Worm (Caenorhabditis elegans) whole organism, mixed stage, embryonic: ENCODE results near the gene F11A5.16.

Experiments
- M03D4.4 ChIP-seq: sonication (generic microtip); optimal IDR thresholded peaks from 2 replicates; lab custom pipeline; 2017; ENCODE audit warnings: mild to moderate bottlenecking, missing genetic modification characterization, missing compliant biosample characterization
- bed-3 ChIP-seq: fragments of 200-800 bp; sonication (Bioruptor generic); optimal IDR thresholded peaks from 3 replicates; lab custom pipeline; 2018; ENCODE audit warnings: mild to moderate bottlenecking, missing genetic modification characterization, moderate library complexity, missing compliant biosample characterization
- blmp-1 ChIP-seq: fragments of 150-350 bp; optimal IDR thresholded peaks from 2 replicates; lab custom pipeline; 2014; ENCODE audit warnings: missing biosample characterization, missing genetic modification characterization
- ceh-39 ChIP-seq: fragments of 150-350 bp; optimal IDR thresholded peaks from 2 replicates; lab custom pipeline; 2014; ENCODE audit warnings: missing biosample characterization, missing genetic modification characterization
- ceh-43 ChIP-seq: fragments of 200-800 bp; sonication (Bioruptor generic); optimal IDR thresholded peaks from 2 replicates; lab custom pipeline; 2018; ENCODE audit warnings: mild to moderate bottlenecking, missing genetic modification characterization, moderate library complexity, missing compliant biosample characterization
- ceh-83 ChIP-seq: fragments of 200-800 bp; sonication (Bioruptor generic); optimal IDR thresholded peaks from 2 replicates; lab custom pipeline; 2018; ENCODE audit warnings: mild to moderate bottlenecking, missing genetic modification characterization, missing compliant biosample characterization
- ces-1 ChIP-seq: fragments of 150-350 bp; optimal IDR thresholded peaks from 2 replicates; lab custom pipeline; 2014; ENCODE audit warnings: missing biosample characterization, missing genetic modification reagents, missing genetic modification characterization
- cnd-1 ChIP-seq: fragments of 200-800 bp; sonication (Bioruptor generic); optimal IDR thresholded peaks from 2 replicates; lab custom pipeline; 2018; ENCODE audit warnings: mild to moderate bottlenecking, missing genetic modification characterization, missing compliant biosample characterization
- drap-1 ChIP-seq: fragments of 200-800 bp; sonication (Bioruptor generic); optimal IDR thresholded peaks from 3 replicates; lab custom pipeline; 2018; ENCODE audit warnings: mild to moderate bottlenecking, missing genetic modification characterization, missing compliant biosample characterization
- elt-1 ChIP-seq: sonication (generic microtip); optimal IDR thresholded peaks from 2 replicates; lab custom pipeline; 2017; ENCODE audit warnings: missing genetic modification characterization, mild to moderate bottlenecking, missing compliant biosample characterization, antibody characterized with exemption, moderate library complexity, borderline replicate concordance; ENCODE audit not compliant: insufficient read depth
- elt-3 ChIP-seq: fragments of 150-350 bp; optimal IDR thresholded peaks from 2 replicates; lab custom pipeline; 2014; ENCODE audit warnings: missing biosample characterization, missing genetic modification characterization
- flh-1 ChIP-seq: fragments of 200-800 bp; sonication (Bioruptor generic); optimal IDR thresholded peaks from 2 replicates; lab custom pipeline; 2018; ENCODE audit warnings: mild to moderate bottlenecking, missing genetic modification characterization, moderate library complexity, missing compliant biosample characterization
- ham-2 ChIP-seq: fragments of 200-800 bp; sonication (Bioruptor generic); optimal IDR thresholded peaks from 2 replicates; lab custom pipeline; 2018; ENCODE audit warnings: mild to moderate bottlenecking, missing genetic modification characterization, missing compliant biosample characterization
- lin-13 ChIP-seq: fragments of 150-350 bp; optimal IDR thresholded peaks from 2 replicates; lab custom pipeline; 2014; ENCODE audit warnings: missing biosample characterization, missing genetic modification characterization
- lin-32 ChIP-seq: fragments of 200-800 bp; sonication (Bioruptor generic); optimal IDR thresholded peaks from 2 replicates; lab custom pipeline; 2018; ENCODE audit warnings: mild to moderate bottlenecking, missing genetic modification characterization, missing compliant biosample characterization
- lsy-2 ChIP-seq: fragments of 150-350 bp; optimal IDR thresholded peaks from 2 replicates; lab custom pipeline; 2014; ENCODE audit warnings: missing biosample characterization, missing genetic modification characterization
- mab-5 ChIP-seq: fragments of 150-350 bp; optimal IDR thresholded peaks from 2 replicates; lab custom pipeline; 2014; ENCODE audit warnings: missing biosample characterization, missing genetic modification characterization
- mep-1 ChIP-seq: fragments of 150-350 bp; optimal IDR thresholded peaks from 2 replicates; lab custom pipeline; 2017; ENCODE audit warnings: missing biosample characterization, missing genetic modification reagents, missing genetic modification characterization, inconsistent platforms
- mls-2 ChIP-seq: sonication (generic microtip); optimal IDR thresholded peaks from 2 replicates; lab custom pipeline; 2016; ENCODE audit warnings: mild to moderate bottlenecking, missing genetic modification characterization, moderate library complexity, missing compliant biosample characterization
- nhr-2 ChIP-seq: fragments of 150-350 bp; optimal IDR thresholded peaks from 2 replicates; lab custom pipeline; 2014; ENCODE audit warnings: missing biosample characterization, missing genetic modification characterization
- nhr-237 ChIP-seq: fragments of 150-350 bp; optimal IDR thresholded peaks from 2 replicates; lab custom pipeline; 2014; ENCODE audit warnings: missing biosample characterization, missing genetic modification characterization
- nhr-76 ChIP-seq: sonication (generic microtip); optimal IDR thresholded peaks from 2 replicates; lab custom pipeline; 2017; ENCODE audit warnings: missing biosample characterization, missing genetic modification characterization
- pha-4 ChIP-seq: fragments of 150-350 bp; optimal IDR thresholded peaks from 2 replicates; lab custom pipeline; 2018; ENCODE audit warnings: missing biosample characterization, missing genetic modification reagents, missing genetic modification characterization
- sem-2 ChIP-seq: fragments of 200-800 bp; sonication (Bioruptor generic); optimal IDR thresholded peaks from 2 replicates; lab custom pipeline; 2018; ENCODE audit warnings: mild to moderate bottlenecking, missing genetic modification characterization, missing compliant biosample characterization
- snpc-4 ChIP-seq: fragments of 150-350 bp; optimal IDR thresholded peaks from 2 replicates; lab custom pipeline; 2014; ENCODE audit warnings: missing biosample characterization, missing genetic modification characterization
- sptf-1 ChIP-seq: sonication (generic microtip); optimal IDR thresholded peaks from 2 replicates; lab custom pipeline; 2017; ENCODE audit warnings: mild to moderate bottlenecking, missing genetic modification characterization, moderate library complexity, missing compliant biosample characterization
- tbx-8 ChIP-seq: fragments of 200-800 bp; sonication (Bioruptor generic); optimal IDR thresholded peaks from 2 replicates; lab custom pipeline; 2018; ENCODE audit warnings: mild to moderate bottlenecking, missing genetic modification characterization, moderate library complexity, missing compliant biosample characterization
- unc-39 ChIP-seq: fragments of 150-350 bp; optimal IDR thresholded peaks from 2 replicates; lab custom pipeline; 2014; ENCODE audit warnings: missing biosample characterization, missing genetic modification characterization
- unc-62 ChIP-seq: fragments of 150-350 bp; optimal IDR thresholded peaks from 2 replicates; lab custom pipeline; 2014; ENCODE audit warnings: missing biosample characterization, missing genetic modification reagents, missing genetic modification characterization
- zip-8 ChIP-seq: fragments of 150-350 bp; optimal IDR thresholded peaks from 2 replicates; lab custom pipeline; 2014; ENCODE audit warnings: missing biosample characterization, missing genetic modification characterization
- ztf-11 ChIP-seq: fragments of 150-350 bp; optimal IDR thresholded peaks from 2 replicates; lab custom pipeline; 2014; ENCODE audit warnings: missing biosample characterization, missing genetic modification characterization

The F11A5.16 gene

ce11 chrV:16182110-16182509, 28.6 kb upstream of the F11A5.16 start, which contains the start of gene srz-13:
Gene srz-13, plus strand, starts transcription at chrV:16182410.
- TF ChIP-seq unc-62 (GFP tag; lab: Kevin White, UChicago) (no peak), ceh-83 (GFP tag; lab: Kevin White, UChicago) (no peak), blmp-1 (tag; lab: Kevin White, UChicago) (no peak), snpc-4 (tag; lab: Kevin White, UChicago) (no peak), sptf-1 (tag; lab: Kevin White, UChicago) (no peak), nhr-2 (no peak), mls-2 (no peak), ces-1 (GFP tag; lab: Kevin White, UChicago) (no peak), nhr-237 (no peak), bed-3 (GFP tag; lab: Kevin White, UChicago) (no peak), pha-4 (tag; lab: Kevin White, UChicago) (no peak), zip-8 (tag; lab: Kevin White, UChicago) (no peak), ham-2 (no peak), unc-39 (no peak)

ce11 chrV:16182918-16183317, 27.8 kb upstream of the F11A5.16 start, which contains the start of gene srh-277:
Gene srh-277, plus strand, starts transcription at chrV:16183218.
- no peak for TF ChIP-seq pha-4 (tag; lab: Kevin White, UChicago)
- no peak for TF ChIP-seq drap-1
- TF ChIP-seq M03D4.4, result no peak
- TF ChIP-seq zip-8 (tag; lab: Kevin White, UChicago), result no peak
- TF ChIP-seq ceh-43 (GFP tag; lab: Kevin White, UChicago), result no peak
- no peak for TF ChIP-seq mls-2
- no peak for TF ChIP-seq unc-62 (GFP tag; lab: Kevin White, UChicago)
- TF ChIP-seq ces-1 (GFP tag; lab: Kevin White, UChicago), result no peak

ce11 chrV:16183357-16183756, 27.4 kb upstream of the F11A5.16 start, which contains the start of gene srz-14:
Gene srz-14, plus strand, starts transcription at chrV:16183657.
- TF ChIP-seq drap-1, result no peak
- no peak for TF ChIP-seq flh-1 (GFP tag; lab: Kevin White, UChicago)
- no peak for TF ChIP-seq cnd-1
- no peak for TF ChIP-seq lin-13 (tag; lab: Kevin White, UChicago)
- no peak for TF ChIP-seq ztf-11 (tag; lab: Kevin White, UChicago)
- TF ChIP-seq mep-1 (tag; lab: Kevin White, UChicago), result no peak
- TF ChIP-seq lsy-2 (tag; lab: Kevin White, UChicago), result no peak
- no peak for TF ChIP-seq lin-32 (GFP tag; lab: Kevin White, UChicago)

DNA sequence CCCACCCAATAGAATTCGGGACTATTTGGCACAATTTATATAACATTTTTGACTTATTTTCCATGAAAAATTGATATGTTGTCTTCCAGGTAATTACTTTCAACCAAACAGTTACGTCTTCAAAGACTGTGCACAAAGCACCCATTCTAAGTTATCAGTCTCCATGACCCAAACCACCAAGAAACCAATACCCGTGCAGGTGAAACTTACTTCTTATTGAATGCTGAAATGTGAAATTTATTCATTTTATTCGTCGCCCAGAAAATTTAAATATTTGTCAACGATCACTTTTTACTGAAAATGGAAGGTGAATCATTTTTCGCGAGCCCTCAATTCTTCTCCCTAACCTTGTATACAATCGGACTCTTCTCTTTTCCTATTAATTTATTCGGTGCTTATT, 20.3 kb upstream of the F11A5.16 start, which contains the start of gene srh-281:
srh-281 (plus strand) TSS at position 301 of the 400 bp plus-strand sequence.
- TF ChIP-seq nhr-237 (no peak), zip-8 (tag; lab: Kevin White, UChicago) (no peak), tbx-8 (no peak), nhr-76 (tag; lab: Kevin White, UChicago) (no peak), ceh-39 (tag; lab: Kevin White, UChicago) (no peak), sem-2 (GFP tag; lab: Kevin White, UChicago) (no peak), blmp-1 (tag; lab: Kevin White, UChicago) (no peak), ztf-11 (tag; lab: Kevin White, UChicago) (no peak), mab-5 (tag; lab: Kevin White, UChicago) (no peak), lsy-2 (tag; lab: Kevin White, UChicago) (no peak), unc-62 (GFP tag; lab: Kevin White, UChicago) (no peak), elt-1 (tag; lab: Kevin White, UChicago) (no peak), ceh-83 (GFP tag; lab: Kevin White, UChicago) (no peak), cnd-1 (no peak), lin-32 (GFP tag; lab: Kevin White, UChicago) (no peak), ces-1 (GFP tag; lab: Kevin White, UChicago) (no peak), ceh-43 (GFP tag; lab: Kevin White, UChicago) (no peak), unc-39 (no peak), drap-1 (no peak)
- TF ChIP-seq, all 35 proteins: peak for 0

- TF ChIP-seq ceh-43 (GFP tag; lab: Kevin White, UChicago) (no peak), elt-3 (tag; lab: Kevin White, UChicago) (no peak), lsy-2 (tag; lab: Kevin White, UChicago) (no peak), flh-1 (GFP tag; lab: Kevin White, UChicago) (no peak), mls-2 (no peak), mep-1 (tag; lab: Kevin White, UChicago) (no peak), pha-4 (tag; lab: Kevin White, UChicago) (no peak), zip-8 (tag; lab: Kevin White, UChicago) (no peak)
- TF ChIP-seq, all 35 proteins: peak for 0
These were observed 18.6 kb upstream of the F11A5.16 start, which contains the start of gene srh-279 for ce11 chrV:16192114-16192513. Gene srh-279, plus strand, starts transcription at chrV:16192414.
